Fruit fly (Drosophila melanogaster) whole organism, prepupa: ENCODE measurements around the gene CG42588.

Experiments
- Blimp-1 ChIP-seq: fragments of 200-800 bp; sonication (Bioruptor generic); optimal IDR thresholded peaks from 3 replicates; lab custom pipeline; 2017; ENCODE audit warnings: missing biosample characterization, missing genetic modification characterization, mild to moderate bottlenecking, moderate library complexity, missing genetic modification reagents
- CG10631 ChIP-seq: fragments of 200-800 bp; sonication (Bioruptor generic); optimal IDR thresholded peaks from 2 replicates; lab custom pipeline; 2016; ENCODE audit warnings: missing biosample characterization, missing genetic modification characterization
- CG10669 ChIP-seq: fragments of 200-800 bp; sonication (Bioruptor generic); optimal IDR thresholded peaks from 3 replicates; lab custom pipeline; 2018; ENCODE audit warnings: missing biosample characterization, mild to moderate bottlenecking, missing genetic modification characterization, moderate library complexity
- CG11762 ChIP-seq: fragments of 200-800 bp; sonication (Bioruptor generic); optimal IDR thresholded peaks from 3 replicates; lab custom pipeline; 2016; ENCODE audit warnings: missing biosample characterization, missing genetic modification characterization; ENCODE audit not compliant: insufficient read depth
- CG11902 ChIP-seq: fragments of 200-800 bp; sonication (Bioruptor generic); optimal IDR thresholded peaks from 3 replicates; lab custom pipeline; 2016; ENCODE audit warnings: missing biosample characterization, missing genetic modification characterization
- CG15336 ChIP-seq: fragments of 200-800 bp; sonication (Bioruptor generic); IDR thresholded peaks from 2 replicates; pipeline ENCODE4 v1.3.6; 2022; ENCODE audit warnings: missing biosample characterization, missing genetic modification characterization
- CG3032 ChIP-seq: fragments of 200-800 bp; optimal IDR thresholded peaks from 2 replicates; lab custom pipeline; 2019; ENCODE audit warnings: missing biosample characterization, mild to moderate bottlenecking, missing genetic modification characterization, moderate library complexity
- CG31627 ChIP-seq: fragments of 200-800 bp; sonication (Bioruptor generic); optimal IDR thresholded peaks from 3 replicates; lab custom pipeline; 2016; ENCODE audit warnings: missing biosample characterization, missing genetic modification characterization
- CG34406 ChIP-seq: fragments of 200-800 bp; sonication (Bioruptor generic); optimal IDR thresholded peaks from 3 replicates; lab custom pipeline; 2016; ENCODE audit warnings: missing biosample characterization, missing genetic modification characterization
- CG3919 ChIP-seq: fragments of 200-800 bp; sonication (Bioruptor generic); optimal IDR thresholded peaks from 3 replicates; lab custom pipeline; 2016; ENCODE audit warnings: missing biosample characterization, missing genetic modification characterization
- CG6163 ChIP-seq: fragments of 200-800 bp; sonication (Bioruptor generic); IDR thresholded peaks from 3 replicates; pipeline ENCODE4 v1.3.6; 2022; ENCODE audit warnings: missing biosample characterization, missing genetic modification characterization
- CG6276 ChIP-seq: fragments of 200-800 bp; sonication (Bioruptor generic); optimal IDR thresholded peaks from 2 replicates; lab custom pipeline; 2017; ENCODE audit warnings: missing biosample characterization, mild to moderate bottlenecking, missing genetic modification characterization
- CG6854 ChIP-seq: fragments of 200-800 bp; sonication (Bioruptor generic); optimal IDR thresholded peaks from 2 replicates; lab custom pipeline; 2017; ENCODE audit warnings: missing biosample characterization, mild to moderate bottlenecking, missing genetic modification characterization
- CG8119 ChIP-seq: fragments of 200-800 bp; sonication (Bioruptor generic); IDR thresholded peaks from 3 replicates; pipeline ENCODE4 v1.3.6; 2022; ENCODE audit warnings: missing biosample characterization, missing genetic modification characterization
- CG8319 ChIP-seq: fragments of 200-800 bp; sonication (Bioruptor generic); optimal IDR thresholded peaks from 3 replicates; lab custom pipeline; 2016; ENCODE audit warnings: missing biosample characterization, missing genetic modification characterization
- CG8632 ChIP-seq: fragments of 200-800 bp; sonication (Bioruptor generic); optimal IDR thresholded peaks from 3 replicates; lab custom pipeline; 2016; ENCODE audit warnings: missing biosample characterization, missing genetic modification characterization
- CG9139 ChIP-seq: fragments of 200-800 bp; sonication (Bioruptor generic); optimal IDR thresholded peaks from 3 replicates; lab custom pipeline; 2017; ENCODE audit warnings: missing biosample characterization, mild to moderate bottlenecking, missing genetic modification characterization
- Eip93F ChIP-seq: fragments of 200-800 bp; sonication (Bioruptor generic); optimal IDR thresholded peaks from 2 replicates; lab custom pipeline; 2016; ENCODE audit warnings: missing biosample characterization, mild to moderate bottlenecking, missing genetic modification characterization
- Ets21C ChIP-seq: fragments of 200-800 bp; sonication (Bioruptor generic); optimal IDR thresholded peaks from 3 replicates; lab custom pipeline; 2016; ENCODE audit warnings: missing biosample characterization, missing genetic modification characterization
- Ets96B ChIP-seq: fragments of 200-800 bp; optimal IDR thresholded peaks from 2 replicates; lab custom pipeline; 2019; ENCODE audit warnings: missing biosample characterization, mild to moderate bottlenecking, missing genetic modification characterization, moderate library complexity
- Gug ChIP-seq: fragments of 200-800 bp; sonication (Bioruptor generic); IDR thresholded peaks from 2 replicates; pipeline ENCODE4 v1.3.6; 2022; ENCODE audit warnings: missing biosample characterization, missing genetic modification characterization
- Hr39 ChIP-seq: fragments of 200-800 bp; sonication (Bioruptor generic); optimal IDR thresholded peaks from 2 replicates; lab custom pipeline; 2016; ENCODE audit warnings: missing biosample characterization, missing genetic modification characterization
- Smox ChIP-seq: fragments of 200-800 bp; sonication (Bioruptor generic); optimal IDR thresholded peaks from 3 replicates; lab custom pipeline; 2016; ENCODE audit warnings: missing biosample characterization, missing genetic modification characterization
- Sox102F ChIP-seq: fragments of 200-800 bp; sonication (Bioruptor generic); optimal IDR thresholded peaks from 2 replicates; lab custom pipeline; 2016; ENCODE audit warnings: missing biosample characterization, mild to moderate bottlenecking, missing genetic modification characterization
- Sox14 ChIP-seq: fragments of 200-800 bp; sonication (Bioruptor generic); optimal IDR thresholded peaks from 3 replicates; lab custom pipeline; 2016; ENCODE audit warnings: missing biosample characterization, missing genetic modification characterization
- Sox15 ChIP-seq: fragments of 200-800 bp; sonication (Bioruptor generic); optimal IDR thresholded peaks from 3 replicates; lab custom pipeline; 2016; ENCODE audit warnings: missing biosample characterization, missing genetic modification characterization
- achi ChIP-seq: fragments of 200-800 bp; sonication (Bioruptor generic); optimal IDR thresholded peaks from 3 replicates; lab custom pipeline; 2016; ENCODE audit warnings: missing biosample characterization, missing genetic modification characterization
- cyc ChIP-seq: fragments of 200-800 bp; sonication (Bioruptor generic); optimal IDR thresholded peaks from 3 replicates; lab custom pipeline; 2016; ENCODE audit warnings: missing biosample characterization, missing genetic modification characterization
- eg ChIP-seq: fragments of 200-800 bp; sonication (Bioruptor generic); IDR thresholded peaks from 3 replicates; pipeline ENCODE4 v1.3.6; 2022; ENCODE audit warnings: missing biosample characterization, missing genetic modification characterization
- esn ChIP-seq: fragments of 200-800 bp; sonication (Bioruptor generic); optimal IDR thresholded peaks from 2 replicates; lab custom pipeline; 2016; ENCODE audit warnings: missing biosample characterization, mild to moderate bottlenecking, missing genetic modification characterization, moderate library complexity
- fd59A ChIP-seq: fragments of 200-800 bp; sonication (Bioruptor generic); optimal IDR thresholded peaks from 2 replicates; lab custom pipeline; 2017; ENCODE audit warnings: missing biosample characterization, mild to moderate bottlenecking, missing genetic modification characterization, missing genetic modification reagents
- fkh ChIP-seq: fragments of 200-800 bp; sonication (Bioruptor generic); optimal IDR thresholded peaks from 3 replicates; lab custom pipeline; 2017; ENCODE audit warnings: missing biosample characterization, mild to moderate bottlenecking, missing genetic modification characterization, moderate library complexity
- lz ChIP-seq: fragments of 200-800 bp; sonication (Bioruptor generic); optimal IDR thresholded peaks from 3 replicates; lab custom pipeline; 2016; ENCODE audit warnings: missing biosample characterization, missing genetic modification characterization
- pdm3 ChIP-seq: fragments of 200-800 bp; sonication (Bioruptor generic); optimal IDR thresholded peaks from 3 replicates; lab custom pipeline; 2016; ENCODE audit warnings: missing biosample characterization, missing genetic modification characterization
- spab ChIP-seq: fragments of 200-800 bp; sonication (Bioruptor generic); optimal IDR thresholded peaks from 2 replicates; lab custom pipeline; 2017; ENCODE audit warnings: missing biosample characterization, mild to moderate bottlenecking, missing genetic modification characterization, missing genetic modification reagents
- ss ChIP-seq, 2 experiments: fragments of 200-800 bp; sonication (Bioruptor generic); optimal IDR thresholded peaks; 2 replicates in 1 of 2; 3 replicates in 1 of 2; lab custom pipeline; 2017 to 2018; ENCODE audit warnings: mild to moderate bottlenecking in 2 of 2, missing biosample characterization in 2 of 2, missing genetic modification characterization in 2 of 2, moderate library complexity in 1 of 2
- vri ChIP-seq: fragments of 200-800 bp; sonication (Bioruptor generic); optimal IDR thresholded peaks from 3 replicates; lab custom pipeline; 2016; ENCODE audit warnings: missing biosample characterization, mild to moderate bottlenecking, missing genetic modification characterization

CG42588 gene

dm6 chr3L:12813907-12814306 is at the start of gene CG42588, which contains the start of gene Sf3a2:
CG42588 (plus strand) TSS chr3L:12814254.
Sf3a2 (minus strand) TSS chr3L:12814019.
- TF ChIP-seq CG31627 (GFP tag; lab: Kevin White, UChicago) (peak; percentile 60), CG11902 (GFP tag; lab: Kevin White, UChicago) (peak; percentile 28), CG3032 (tag; lab: Kevin White, UChicago) (peak; percentile 58), CG11762 (GFP tag; lab: Kevin White, UChicago) (peak; percentile 6), Sox102F (no peak), CG15336 (GFP tag; lab: Robert Waterston, UW) (0 out of 2 replicates have a peak, but pooled peaks have one; percentile 20), esn (peak; percentile 52), Sox15 (GFP tag; lab: Kevin White, UChicago) (peak; percentile 39), CG10631 (no peak), lz (GFP tag; lab: Kevin White, UChicago) (peak; percentile 50), Blimp-1 (no peak)

dm6 chr3L:12772740-12773686 is 41.0 kb upstream of the CG42588 start, which contains the start of gene Hip1:
Hip1 (minus strand) TSS chr3L:12773573.
- no peak for TF ChIP-seq CG3032 (tag; lab: Kevin White, UChicago)
- no peak for TF ChIP-seq Sox15 (GFP tag; lab: Kevin White, UChicago)
- no peak for TF ChIP-seq pdm3 (GFP tag; lab: Kevin White, UChicago)
- no peak for TF ChIP-seq Ets21C (GFP tag; lab: Kevin White, UChicago)
- TF ChIP-seq CG8119 (GFP tag; lab: Robert Waterston, UW), result no peak
- no peak for TF ChIP-seq Gug
- TF ChIP-seq vri (GFP tag; lab: Kevin White, UChicago), result no peak
- TF ChIP-seq Blimp-1, result no peak
- no peak for TF ChIP-seq Sox14 (GFP tag; lab: Kevin White, UChicago)
- no peak for TF ChIP-seq fd59A (GFP tag; lab: Kevin White, UChicago)
- no peak for TF ChIP-seq ss (GFP tag; optimal IDR thresholded peaks at IDR 0.05; lab: Kevin White, UChicago)
- TF ChIP-seq Ets96B (tag; lab: Kevin White, UChicago), result no peak
- TF ChIP-seq esn, result no peak
- no peak for TF ChIP-seq Hr39 (GFP tag; lab: Kevin White, UChicago)

- TF ChIP-seq eg (GFP tag; lab: Robert Waterston, UW), result no peak
- TF ChIP-seq spab, result no peak
- TF ChIP-seq CG34406 (GFP tag; lab: Kevin White, UChicago), result no peak
- no peak for TF ChIP-seq CG8119 (GFP tag; lab: Robert Waterston, UW)
- TF ChIP-seq Sox14 (GFP tag; lab: Kevin White, UChicago), result no peak
Observed at dm6 chr3L:12778616-12779015, 35.4 kb upstream of the CG42588 start, which contains the start of gene CG32106. CG32106 (minus strand) TSS chr3L:12778716.

dm6 chr3L:12780997-12781396 is 33.1 kb upstream of the CG42588 start, which contains the start of the genes CG10969 and CG17666:
CG10969 (minus strand) TSS chr3L:12781097.
CG17666 (plus strand) TSS chr3L:12781325.
- TF ChIP-seq pdm3 (GFP tag; lab: Kevin White, UChicago) (no peak), CG11902 (GFP tag; lab: Kevin White, UChicago) (no peak), achi (GFP tag; lab: Kevin White, UChicago) (no peak), Ets21C (GFP tag; lab: Kevin White, UChicago) (no peak), Gug (no peak)

- no peak for TF ChIP-seq CG10669 (GFP tag; lab: Kevin White, UChicago)
- peak; percentile 79 for TF ChIP-seq vri (GFP tag; lab: Kevin White, UChicago)
- TF ChIP-seq fkh (GFP tag; lab: Kevin White, UChicago), result no peak
- no peak for TF ChIP-seq Eip93F
- TF ChIP-seq Ets96B (tag; lab: Kevin White, UChicago), result no peak
- TF ChIP-seq CG6163, result no peak
- no peak for TF ChIP-seq lz (GFP tag; lab: Kevin White, UChicago)
- TF ChIP-seq CG9139 (GFP tag; lab: Kevin White, UChicago), result no peak
- TF ChIP-seq cyc, result no peak
- TF ChIP-seq achi (GFP tag; lab: Kevin White, UChicago), result no peak
- no peak for TF ChIP-seq CG10631
- no peak for TF ChIP-seq CG8632 (GFP tag; lab: Kevin White, UChicago)
- no peak for TF ChIP-seq CG6276 (GFP tag; lab: Kevin White, UChicago)
- no peak for TF ChIP-seq Gug
- no peak for TF ChIP-seq CG3919 (GFP tag; lab: Kevin White, UChicago)
- no peak for TF ChIP-seq CG8319 (GFP tag; lab: Kevin White, UChicago)
- no peak for TF ChIP-seq esn
- TF ChIP-seq Sox14 (GFP tag; lab: Kevin White, UChicago), result peak; percentile 15
- no peak for TF ChIP-seq Smox (GFP tag; lab: Kevin White, UChicago)
- TF ChIP-seq pdm3 (GFP tag; lab: Kevin White, UChicago), result no peak
- peak; percentile 57 for TF ChIP-seq CG6854 (GFP tag; lab: Kevin White, UChicago)
- TF ChIP-seq fd59A (GFP tag; lab: Kevin White, UChicago), result no peak
- TF ChIP-seq CG31627 (GFP tag; lab: Kevin White, UChicago), result no peak
Observed at dm6 chr3L:12789875-12790373, 24.1 kb upstream of the CG42588 start, which contains the start of gene CG42709. CG42709 (plus strand) TSS chr3L:12790192.
